Fruit fly (Drosophila melanogaster) whole organism, prepupa: Measurements from ENCODE around the gene Icmt.
A peak's percentile ranks its signal among the peaks of the same experiment; 100 is the strongest.

Experiments used
- Blimp-1 ChIP-seq: fragments of 200-800 bp; sonication (Bioruptor generic); optimal IDR thresholded peaks from 3 replicates; lab custom pipeline; 2017; ENCODE audit warnings: missing biosample characterization, missing genetic modification characterization, mild to moderate bottlenecking, moderate library complexity, missing genetic modification reagents
- CG10631 ChIP-seq: fragments of 200-800 bp; sonication (Bioruptor generic); optimal IDR thresholded peaks from 2 replicates; lab custom pipeline; 2016; ENCODE audit warnings: missing biosample characterization, missing genetic modification characterization
- CG11762 ChIP-seq: fragments of 200-800 bp; sonication (Bioruptor generic); optimal IDR thresholded peaks from 3 replicates; lab custom pipeline; 2016; ENCODE audit warnings: missing biosample characterization, missing genetic modification characterization; ENCODE audit not compliant: insufficient read depth
- CG1621 ChIP-seq: fragments of 200-800 bp; sonication (Bioruptor generic); optimal IDR thresholded peaks from 3 replicates; lab custom pipeline; 2018; ENCODE audit warnings: missing biosample characterization, mild to moderate bottlenecking, missing genetic modification characterization
- CG3032 ChIP-seq: fragments of 200-800 bp; optimal IDR thresholded peaks from 2 replicates; lab custom pipeline; 2019; ENCODE audit warnings: missing biosample characterization, mild to moderate bottlenecking, missing genetic modification characterization, moderate library complexity
- CG31627 ChIP-seq: fragments of 200-800 bp; sonication (Bioruptor generic); optimal IDR thresholded peaks from 3 replicates; lab custom pipeline; 2016; ENCODE audit warnings: missing biosample characterization, missing genetic modification characterization
- CG32006 ChIP-seq: fragments of 200-800 bp; sonication (Bioruptor generic); optimal IDR thresholded peaks from 3 replicates; lab custom pipeline; 2017; ENCODE audit warnings: missing biosample characterization, mild to moderate bottlenecking, missing genetic modification characterization
- CG34406 ChIP-seq: fragments of 200-800 bp; sonication (Bioruptor generic); optimal IDR thresholded peaks from 3 replicates; lab custom pipeline; 2016; ENCODE audit warnings: missing biosample characterization, missing genetic modification characterization
- CG3919 ChIP-seq: fragments of 200-800 bp; sonication (Bioruptor generic); optimal IDR thresholded peaks from 3 replicates; lab custom pipeline; 2016; ENCODE audit warnings: missing biosample characterization, missing genetic modification characterization
- CG4318 ChIP-seq: fragments of 200-800 bp; sonication (Bioruptor generic); optimal IDR thresholded peaks from 3 replicates; lab custom pipeline; 2017; ENCODE audit warnings: missing biosample characterization, mild to moderate bottlenecking, missing genetic modification characterization
- CG6163 ChIP-seq: fragments of 200-800 bp; sonication (Bioruptor generic); IDR thresholded peaks from 3 replicates; pipeline ENCODE4 v1.3.6; 2022; ENCODE audit warnings: missing biosample characterization, missing genetic modification characterization
- CG6276 ChIP-seq: fragments of 200-800 bp; sonication (Bioruptor generic); optimal IDR thresholded peaks from 2 replicates; lab custom pipeline; 2017; ENCODE audit warnings: missing biosample characterization, mild to moderate bottlenecking, missing genetic modification characterization
- CG6808 ChIP-seq: fragments of 200-800 bp; sonication (Bioruptor generic); optimal IDR thresholded peaks from 3 replicates; lab custom pipeline; 2017; ENCODE audit warnings: missing biosample characterization, missing genetic modification characterization, mild to moderate bottlenecking, moderate library complexity, missing genetic modification reagents
- CG6854 ChIP-seq: fragments of 200-800 bp; sonication (Bioruptor generic); optimal IDR thresholded peaks from 2 replicates; lab custom pipeline; 2017; ENCODE audit warnings: missing biosample characterization, mild to moderate bottlenecking, missing genetic modification characterization
- CG7368 ChIP-seq: fragments of 200-800 bp; sonication (Bioruptor generic); optimal IDR thresholded peaks from 3 replicates; lab custom pipeline; 2016; ENCODE audit warnings: missing biosample characterization, missing genetic modification characterization
- CG8119 ChIP-seq: fragments of 200-800 bp; sonication (Bioruptor generic); IDR thresholded peaks from 3 replicates; pipeline ENCODE4 v1.3.6; 2022; ENCODE audit warnings: missing biosample characterization, missing genetic modification characterization
- CG8319 ChIP-seq: fragments of 200-800 bp; sonication (Bioruptor generic); optimal IDR thresholded peaks from 3 replicates; lab custom pipeline; 2016; ENCODE audit warnings: missing biosample characterization, missing genetic modification characterization
- CG8632 ChIP-seq: fragments of 200-800 bp; sonication (Bioruptor generic); optimal IDR thresholded peaks from 3 replicates; lab custom pipeline; 2016; ENCODE audit warnings: missing biosample characterization, missing genetic modification characterization
- CG9139 ChIP-seq: fragments of 200-800 bp; sonication (Bioruptor generic); optimal IDR thresholded peaks from 3 replicates; lab custom pipeline; 2017; ENCODE audit warnings: missing biosample characterization, mild to moderate bottlenecking, missing genetic modification characterization
- Eip78C ChIP-seq: fragments of 200-800 bp; sonication (Bioruptor generic); peaks from one replicate; lab custom pipeline; 2016; ENCODE audit warnings: missing biosample characterization, missing genetic modification characterization
- Eip93F ChIP-seq: fragments of 200-800 bp; sonication (Bioruptor generic); optimal IDR thresholded peaks from 2 replicates; lab custom pipeline; 2016; ENCODE audit warnings: missing biosample characterization, mild to moderate bottlenecking, missing genetic modification characterization
- Hr38 ChIP-seq: sonication (Bioruptor generic); optimal IDR thresholded peaks from 2 replicates; lab custom pipeline; 2016; ENCODE audit warnings: missing biosample characterization, missing genetic modification characterization
- Hr39 ChIP-seq: fragments of 200-800 bp; sonication (Bioruptor generic); optimal IDR thresholded peaks from 2 replicates; lab custom pipeline; 2016; ENCODE audit warnings: missing biosample characterization, missing genetic modification characterization
- Lpt ChIP-seq: fragments of 200-800 bp; sonication (Bioruptor generic); optimal IDR thresholded peaks from 3 replicates; lab custom pipeline; 2016; ENCODE audit warnings: missing biosample characterization, missing genetic modification characterization
- OdsH ChIP-seq: fragments of 200-800 bp; sonication (Bioruptor generic); optimal IDR thresholded peaks from 3 replicates; lab custom pipeline; 2016; ENCODE audit warnings: missing biosample characterization, missing genetic modification characterization
- Smox ChIP-seq: fragments of 200-800 bp; sonication (Bioruptor generic); optimal IDR thresholded peaks from 3 replicates; lab custom pipeline; 2016; ENCODE audit warnings: missing biosample characterization, missing genetic modification characterization
- Sox102F ChIP-seq: fragments of 200-800 bp; sonication (Bioruptor generic); optimal IDR thresholded peaks from 2 replicates; lab custom pipeline; 2016; ENCODE audit warnings: missing biosample characterization, mild to moderate bottlenecking, missing genetic modification characterization
- Sox14 ChIP-seq: fragments of 200-800 bp; sonication (Bioruptor generic); optimal IDR thresholded peaks from 3 replicates; lab custom pipeline; 2016; ENCODE audit warnings: missing biosample characterization, missing genetic modification characterization
- Sox15 ChIP-seq: fragments of 200-800 bp; sonication (Bioruptor generic); optimal IDR thresholded peaks from 3 replicates; lab custom pipeline; 2016; ENCODE audit warnings: missing biosample characterization, missing genetic modification characterization
- achi ChIP-seq: fragments of 200-800 bp; sonication (Bioruptor generic); optimal IDR thresholded peaks from 3 replicates; lab custom pipeline; 2016; ENCODE audit warnings: missing biosample characterization, missing genetic modification characterization
- acj6 ChIP-seq: fragments of 200-800 bp; sonication (Bioruptor generic); optimal IDR thresholded peaks from 3 replicates; lab custom pipeline; 2016; ENCODE audit warnings: missing biosample characterization, missing genetic modification characterization
- dac ChIP-seq: fragments of 200-800 bp; sonication (Bioruptor generic); optimal IDR thresholded peaks from 2 replicates; lab custom pipeline; 2017; ENCODE audit warnings: missing biosample characterization, mild to moderate bottlenecking, missing genetic modification characterization
- dsx ChIP-seq: fragments of 200-800 bp; optimal IDR thresholded peaks from 3 replicates; lab custom pipeline; 2019; ENCODE audit warnings: missing biosample characterization, mild to moderate bottlenecking, missing genetic modification characterization, moderate library complexity; ENCODE audit not compliant: poor library complexity, severe bottlenecking
- eg ChIP-seq: fragments of 200-800 bp; sonication (Bioruptor generic); IDR thresholded peaks from 3 replicates; pipeline ENCODE4 v1.3.6; 2022; ENCODE audit warnings: missing biosample characterization, missing genetic modification characterization
- esn ChIP-seq: fragments of 200-800 bp; sonication (Bioruptor generic); optimal IDR thresholded peaks from 2 replicates; lab custom pipeline; 2016; ENCODE audit warnings: missing biosample characterization, mild to moderate bottlenecking, missing genetic modification characterization, moderate library complexity
- fd59A ChIP-seq: fragments of 200-800 bp; sonication (Bioruptor generic); optimal IDR thresholded peaks from 2 replicates; lab custom pipeline; 2017; ENCODE audit warnings: missing biosample characterization, mild to moderate bottlenecking, missing genetic modification characterization, missing genetic modification reagents
- fd85E ChIP-seq: fragments of 200-800 bp; sonication (Bioruptor generic); optimal IDR thresholded peaks from 3 replicates; lab custom pipeline; 2016; ENCODE audit warnings: missing biosample characterization, missing genetic modification characterization
- fkh ChIP-seq: fragments of 200-800 bp; sonication (Bioruptor generic); optimal IDR thresholded peaks from 3 replicates; lab custom pipeline; 2017; ENCODE audit warnings: missing biosample characterization, mild to moderate bottlenecking, missing genetic modification characterization, moderate library complexity
- lz ChIP-seq: fragments of 200-800 bp; sonication (Bioruptor generic); optimal IDR thresholded peaks from 3 replicates; lab custom pipeline; 2016; ENCODE audit warnings: missing biosample characterization, missing genetic modification characterization
- net ChIP-seq: fragments of 200-800 bp; sonication (Bioruptor generic); optimal IDR thresholded peaks from 3 replicates; lab custom pipeline; 2016; ENCODE audit warnings: missing biosample characterization, missing genetic modification characterization
- pdm3 ChIP-seq: fragments of 200-800 bp; sonication (Bioruptor generic); optimal IDR thresholded peaks from 3 replicates; lab custom pipeline; 2016; ENCODE audit warnings: missing biosample characterization, missing genetic modification characterization
- salr ChIP-seq, 2 experiments: fragments of 200-800 bp; sonication (Bioruptor generic); optimal IDR thresholded peaks; 3 replicates each; lab custom pipeline; 2016 to 2018; ENCODE audit warnings: missing biosample characterization in 2 of 2, missing genetic modification characterization in 2 of 2, mild to moderate bottlenecking in 1 of 2
- spab ChIP-seq: fragments of 200-800 bp; sonication (Bioruptor generic); optimal IDR thresholded peaks from 2 replicates; lab custom pipeline; 2017; ENCODE audit warnings: missing biosample characterization, mild to moderate bottlenecking, missing genetic modification characterization, missing genetic modification reagents
- ss ChIP-seq, 2 experiments: fragments of 200-800 bp; sonication (Bioruptor generic); optimal IDR thresholded peaks; 2 replicates in 1 of 2; 3 replicates in 1 of 2; lab custom pipeline; 2017 to 2018; ENCODE audit warnings: mild to moderate bottlenecking in 2 of 2, missing biosample characterization in 2 of 2, missing genetic modification characterization in 2 of 2, moderate library complexity in 1 of 2
- svp ChIP-seq: fragments of 200-800 bp; sonication (Bioruptor generic); peaks from one replicate; lab custom pipeline; 2016; ENCODE audit warnings: missing biosample characterization, missing genetic modification characterization

Gene Icmt

dm6 chr3L:13030055-13030634 lies 12.1 kb downstream of the Icmt start (continued):
- TF ChIP-seq CG32006 (GFP tag; lab: Kevin White, UChicago) (peak; percentile 6), CG7368 (GFP tag; lab: Kevin White, UChicago) (no peak), esn (GFP tag; lab: Kevin White, UChicago) (no peak), net (GFP tag; lab: Kevin White, UChicago) (no peak), Hr38 (GFP tag; lab: Kevin White, UChicago) (no peak), dac (GFP tag; lab: Kevin White, UChicago) (no peak), OdsH (no peak), dsx (GFP tag; lab: Kevin White, UChicago) (peak; percentile 7)

dm6 chr3L:13031326-13031725 lies 13.3 kb downstream of the Icmt start:
- TF ChIP-seq eg (GFP tag; lab: Robert Waterston, UW) = no peak
- no peak for TF ChIP-seq CG3919 (GFP tag; lab: Kevin White, UChicago)
- no peak for TF ChIP-seq CG34406 (GFP tag; lab: Kevin White, UChicago)
- TF ChIP-seq CG11762 (GFP tag; lab: Kevin White, UChicago) = no peak
- TF ChIP-seq CG6808 (GFP tag; lab: Kevin White, UChicago) = no peak
- TF ChIP-seq acj6 (GFP tag; lab: Kevin White, UChicago) = no peak
- no peak for TF ChIP-seq Sox14
- no peak for TF ChIP-seq spab
- TF ChIP-seq CG8319 = no peak
- TF ChIP-seq Hr38 (GFP tag; lab: Kevin White, UChicago) = no peak
- no peak for TF ChIP-seq CG9139 (GFP tag; lab: Kevin White, UChicago)
- TF ChIP-seq CG1621 = no peak
- TF ChIP-seq CG3032 (tag; lab: Kevin White, UChicago) = no peak
- no peak for TF ChIP-seq fd59A
- TF ChIP-seq salr (GFP tag; optimal IDR thresholded peaks at IDR 0.05; lab: Kevin White, UChicago) = no peak
- TF ChIP-seq pdm3 (GFP tag; lab: Kevin White, UChicago) = no peak

dm6 chr3L:13032085-13032914 lies 14.2 kb downstream of the Icmt start:
- TF ChIP-seq Smox (no peak), Hr39 (GFP tag; lab: Kevin White, UChicago) (peak; percentile 3), Blimp-1 (GFP tag; lab: Kevin White, UChicago) (no peak), Sox102F (GFP tag; lab: Kevin White, UChicago) (peak; percentile 39), esn (GFP tag; lab: Kevin White, UChicago) (peak; percentile 66), svp (GFP tag; lab: Kevin White, UChicago) (peak; percentile 89), CG34406 (GFP tag; lab: Kevin White, UChicago) (peak; percentile 5), OdsH (peak; percentile 25), Sox15 (GFP tag; lab: Kevin White, UChicago) (no peak), salr (GFP tag; optimal IDR thresholded peaks at IDR 0.05; lab: Kevin White, UChicago) (peak in 1 of 2 experiments; percentile 23), dsx (GFP tag; lab: Kevin White, UChicago) (no peak), Eip78C (peak; percentile 54), Lpt (GFP tag; lab: Kevin White, UChicago) (peak; percentile 18), CG3032 (tag; lab: Kevin White, UChicago) (peak; percentile 33), ss (GFP tag; optimal IDR thresholded peaks at IDR 0.05; lab: Kevin White, UChicago) (peak; percentile 18 to 70), CG6276 (GFP tag; lab: Kevin White, UChicago) (peak; percentile 5), fkh (GFP tag; lab: Kevin White, UChicago) (peak; percentile 86), CG6163 (GFP tag; lab: Robert Waterston, UW) (no peak), CG6854 (GFP tag; lab: Kevin White, UChicago) (no peak), CG4318 (GFP tag; lab: Kevin White, UChicago) (no peak), CG31627 (GFP tag; lab: Kevin White, UChicago) (peak; percentile 5), fd85E (no peak), Sox14 (no peak), Eip93F (GFP tag; lab: Kevin White, UChicago) (no peak), lz (GFP tag; lab: Kevin White, UChicago) (peak; percentile 18), CG10631 (GFP tag; lab: Kevin White, UChicago) (peak; percentile 42), CG32006 (GFP tag; lab: Kevin White, UChicago) (peak; percentile 59), CG8632 (GFP tag; lab: Kevin White, UChicago) (no peak), achi (GFP tag; lab: Kevin White, UChicago) (peak; percentile 31), CG8119 (no peak)
